Fruit fly (Drosophila melanogaster) whole organism, adult: Measurements from ENCODE around the gene CG7530.

Experiments
- CG1620 ChIP-seq: fragments of 200-800 bp; sonication (Bioruptor generic); optimal IDR thresholded peaks from 2 replicates; lab custom pipeline; 2016; ENCODE audit warnings: missing biosample characterization, missing genetic modification characterization
- CG33017 ChIP-seq: fragments of 200-800 bp; sonication (Bioruptor generic); optimal IDR thresholded peaks from 2 replicates; lab custom pipeline; 2018; ENCODE audit warnings: missing biosample characterization, mild to moderate bottlenecking, missing genetic modification characterization, moderate library complexity
- CG5204 ChIP-seq: fragments of 200-800 bp; sonication (Bioruptor generic); optimal IDR thresholded peaks from 2 replicates; lab custom pipeline; 2016; ENCODE audit warnings: missing biosample characterization, missing genetic modification characterization
- CG7101 ChIP-seq: fragments of 200-800 bp; sonication (Bioruptor generic); optimal IDR thresholded peaks from 2 replicates; lab custom pipeline; 2018; ENCODE audit warnings: missing biosample characterization, mild to moderate bottlenecking, missing genetic modification characterization, moderate library complexity
- bab1 ChIP-seq: fragments of 200-800 bp; sonication (Bioruptor generic); optimal IDR thresholded peaks from 3 replicates; lab custom pipeline; 2019; ENCODE audit warnings: missing biosample characterization, mild to moderate bottlenecking, missing genetic modification characterization, moderate library complexity
- cic ChIP-seq: fragments of 200-800 bp; sonication (Bioruptor generic); optimal IDR thresholded peaks from 2 replicates; lab custom pipeline; 2017; ENCODE audit warnings: missing biosample characterization, mild to moderate bottlenecking, missing genetic modification characterization, moderate library complexity
- cnc ChIP-seq, 2 experiments: fragments of >200 bp; optimal IDR thresholded peaks; 2 replicates each; lab custom pipeline; 2017
- kay ChIP-seq: fragments of 200-800 bp; sonication (Bioruptor generic); peaks from one replicate; lab custom pipeline; 2016; ENCODE audit warnings: missing biosample characterization, missing genetic modification characterization, borderline replicate concordance
- ovo ChIP-seq: fragments of 200-800 bp; sonication (Bioruptor generic); optimal IDR thresholded peaks from 2 replicates; lab custom pipeline; 2016; ENCODE audit warnings: missing biosample characterization, missing genetic modification characterization
- pad ChIP-seq: fragments of 200-800 bp; sonication (Bioruptor generic); optimal IDR thresholded peaks from 3 replicates; lab custom pipeline; 2017; ENCODE audit warnings: missing biosample characterization, missing genetic modification characterization, mild to moderate bottlenecking, moderate library complexity, missing genetic modification reagents
- tj ChIP-seq: fragments of 200-800 bp; sonication (Bioruptor generic); optimal IDR thresholded peaks from 3 replicates; lab custom pipeline; 2017; ENCODE audit warnings: missing biosample characterization, mild to moderate bottlenecking, missing genetic modification characterization, moderate library complexity
- toe ChIP-seq: fragments of 200-800 bp; sonication (Bioruptor generic); optimal IDR thresholded peaks from 2 replicates; lab custom pipeline; 2016; ENCODE audit warnings: missing biosample characterization, missing genetic modification characterization

dm6 chr3R:14763487-14763886 is 32.2 kb upstream of the CG7530 start:
- TF ChIP-seq ovo (GFP tag; lab: Kevin White, UChicago) (no peak), bab1 (GFP tag; lab: Kevin White, UChicago) (no peak), cnc (optimal IDR thresholded peaks at IDR 0.05; lab: Kevin White, UChicago) (no peak), cic (GFP tag; lab: Kevin White, UChicago) (no peak), pad (GFP tag; lab: Kevin White, UChicago) (no peak), CG33017 (tag; lab: Kevin White, UChicago) (no peak), CG1620 (GFP tag; lab: Kevin White, UChicago) (no peak), CG7101 (tag; lab: Kevin White, UChicago) (no peak), toe (no peak), kay (GFP tag; lab: Kevin White, UChicago) (no peak), tj (GFP tag; lab: Kevin White, UChicago) (no peak), CG5204 (GFP tag; lab: Kevin White, UChicago) (no peak)
